Worm (Caenorhabditis elegans) whole organism, L1 larva: ENCODE measurements around the gene ZK1055.6.

Experiments used
- C04F5.9 ChIP-seq: sonication (generic microtip); optimal IDR thresholded peaks from 2 replicates; lab custom pipeline; 2016; ENCODE audit warnings: missing genetic modification characterization, missing compliant biosample characterization
- C16A3.4 ChIP-seq: fragments of 150-350 bp; optimal IDR thresholded peaks from 2 replicates; lab custom pipeline; 2014; ENCODE audit warnings: missing biosample characterization, missing genetic modification characterization
- C34B4.2 ChIP-seq: sonication (generic microtip); optimal IDR thresholded peaks from 2 replicates; lab custom pipeline; 2017; ENCODE audit warnings: mild to moderate bottlenecking, missing genetic modification characterization, missing compliant biosample characterization
- aly-2 ChIP-seq: fragments of 150-350 bp; optimal IDR thresholded peaks from 2 replicates; lab custom pipeline; 2014; ENCODE audit warnings: missing biosample characterization, missing genetic modification characterization
- blmp-1 ChIP-seq: fragments of 150-350 bp; optimal IDR thresholded peaks from 2 replicates; lab custom pipeline; 2014; ENCODE audit warnings: missing biosample characterization, missing genetic modification characterization
- ceh-82 ChIP-seq, 3 experiments: fragments of 150-350 bp in 1 of 3; sonication (generic microtip) in 2 of 3; optimal IDR thresholded peaks; 2 replicates each; lab custom pipeline; 2014 to 2017; ENCODE audit warnings: missing biosample characterization in 3 of 3, missing genetic modification characterization in 3 of 3
- ces-1 ChIP-seq: fragments of 150-350 bp; optimal IDR thresholded peaks from 2 replicates; lab custom pipeline; 2014; ENCODE audit warnings: missing biosample characterization, missing genetic modification reagents, missing genetic modification characterization
- dpl-1 ChIP-seq, 3 experiments: fragments of 150-350 bp in 2 of 3; sonication (generic microtip) in 1 of 3; optimal IDR thresholded peaks; 2 replicates each; lab custom pipeline; 2014 to 2017; ENCODE audit warnings: missing biosample characterization in 3 of 3, missing genetic modification characterization in 3 of 3, missing genetic modification reagents in 3 of 3
- efl-3 ChIP-seq: fragments of 200-800 bp; sonication (Bioruptor generic); optimal IDR thresholded peaks from 2 replicates; lab custom pipeline; 2018; ENCODE audit warnings: mild to moderate bottlenecking, missing genetic modification characterization, missing compliant biosample characterization
- elt-2 ChIP-seq: sonication (generic microtip); optimal IDR thresholded peaks from 2 replicates; lab custom pipeline; 2016; ENCODE audit warnings: missing genetic modification characterization, mild to moderate bottlenecking, inconsistent platforms, missing compliant biosample characterization, missing genetic modification reagents
- elt-3 ChIP-seq, 6 experiments: fragments of 150-350 bp in 1 of 6; sonication (generic microtip); optimal IDR thresholded peaks; 2 replicates each; lab custom pipeline; 2017 to 2018; ENCODE audit warnings: missing biosample characterization in 6 of 6, missing genetic modification characterization in 6 of 6, inconsistent platforms in 1 of 6
- ets-5 ChIP-seq: fragments of 200-800 bp; sonication (Bioruptor generic); IDR thresholded peaks from 2 replicates; pipeline ENCODE4 v1.3.6; 2022; ENCODE audit warnings: missing genetic modification characterization, missing compliant biosample characterization
- fkh-8 ChIP-seq: sonication (generic microtip); optimal IDR thresholded peaks from 2 replicates; lab custom pipeline; 2016; ENCODE audit warnings: mild to moderate bottlenecking, missing genetic modification characterization, missing compliant biosample characterization
- fos-1 ChIP-seq: fragments of 150-350 bp; optimal IDR thresholded peaks from 2 replicates; lab custom pipeline; 2014; ENCODE audit warnings: missing biosample characterization, missing genetic modification characterization
- grh-1 ChIP-seq: fragments of 200-800 bp; sonication (Bioruptor generic); IDR thresholded peaks from 2 replicates; pipeline ENCODE4 v1.3.6; 2022; ENCODE audit warnings: missing genetic modification reagents, missing genetic modification characterization, missing compliant biosample characterization
- hlh-17 ChIP-seq: fragments of 200-800 bp; sonication (Bioruptor generic); optimal IDR thresholded peaks from 2 replicates; lab custom pipeline; 2018; ENCODE audit warnings: missing genetic modification characterization, mild to moderate bottlenecking, missing compliant biosample characterization, moderate library complexity, borderline replicate concordance
- jun-1 ChIP-seq: fragments of 150-350 bp; optimal IDR thresholded peaks from 2 replicates; lab custom pipeline; 2014; ENCODE audit warnings: missing biosample characterization, missing genetic modification reagents, missing genetic modification characterization
- lin-13 ChIP-seq: fragments of 150-350 bp; optimal IDR thresholded peaks from 2 replicates; lab custom pipeline; 2014; ENCODE audit warnings: missing biosample characterization, missing genetic modification reagents, missing genetic modification characterization
- lin-15B ChIP-seq: fragments of 150-350 bp; sonication (generic microtip); optimal IDR thresholded peaks from 3 replicates; lab custom pipeline; 2014; ENCODE audit warnings: missing biosample characterization, missing genetic modification characterization
- lin-35 ChIP-seq, 2 experiments: fragments of 150-350 bp; optimal IDR thresholded peaks; 2 replicates each; lab custom pipeline; 2014; ENCODE audit warnings: missing biosample characterization in 2 of 2, missing genetic modification characterization in 2 of 2, missing genetic modification reagents in 2 of 2
- lin-39 ChIP-seq: fragments of 150-350 bp; optimal IDR thresholded peaks from 2 replicates; lab custom pipeline; 2014; ENCODE audit warnings: missing biosample characterization, missing genetic modification reagents, missing genetic modification characterization
- lir-3 ChIP-seq: sonication (generic microtip); optimal IDR thresholded peaks from 2 replicates; lab custom pipeline; 2016; ENCODE audit warnings: mild to moderate bottlenecking, missing genetic modification characterization, moderate library complexity, missing compliant biosample characterization; ENCODE audit not compliant: poor library complexity
- mdl-1 ChIP-seq, 2 experiments: fragments of 150-350 bp; optimal IDR thresholded peaks; 2 replicates each; lab custom pipeline; 2014 to 2017; ENCODE audit warnings: missing biosample characterization in 2 of 2, missing genetic modification characterization in 2 of 2, inconsistent platforms in 1 of 2
- mep-1 ChIP-seq: fragments of 150-350 bp; optimal IDR thresholded peaks from 2 replicates; lab custom pipeline; 2014; ENCODE audit warnings: missing biosample characterization, missing genetic modification characterization
- nhr-11 ChIP-seq: fragments of 150-350 bp; optimal IDR thresholded peaks from 2 replicates; lab custom pipeline; 2014; ENCODE audit warnings: missing biosample characterization, missing genetic modification characterization
- nhr-12 ChIP-seq: sonication (generic microtip); optimal IDR thresholded peaks from 2 replicates; lab custom pipeline; 2017; ENCODE audit warnings: missing biosample characterization, missing genetic modification characterization
- nhr-19 ChIP-seq: fragments of 200-800 bp; sonication (Bioruptor generic); conservative IDR thresholded peaks from 2 replicates; pipeline ENCODE4 v1.3.6; 2022; ENCODE audit warnings: missing genetic modification characterization, missing compliant biosample characterization
- nhr-28 ChIP-seq: fragments of 150-350 bp; optimal IDR thresholded peaks from 2 replicates; lab custom pipeline; 2014; ENCODE audit warnings: missing biosample characterization, missing genetic modification characterization
- nhr-77 ChIP-seq: fragments of 150-350 bp; optimal IDR thresholded peaks from 2 replicates; lab custom pipeline; 2014; ENCODE audit warnings: missing biosample characterization, missing genetic modification characterization
- nhr-84 ChIP-seq: sonication (generic microtip); optimal IDR thresholded peaks from 2 replicates; lab custom pipeline; 2017; ENCODE audit warnings: missing biosample characterization, missing genetic modification characterization
- nhr-90 ChIP-seq: sonication (generic microtip); optimal IDR thresholded peaks from 2 replicates; lab custom pipeline; 2016; ENCODE audit warnings: mild to moderate bottlenecking, missing genetic modification characterization, missing compliant biosample characterization; ENCODE audit not compliant: poor library complexity
- pax-3 ChIP-seq: fragments of 200-800 bp; sonication (Bioruptor generic); optimal IDR thresholded peaks from 2 replicates; lab custom pipeline; 2018; ENCODE audit warnings: mild to moderate bottlenecking, missing genetic modification characterization, moderate library complexity, missing compliant biosample characterization
- pqm-1 ChIP-seq: sonication (generic microtip); optimal IDR thresholded peaks from 3 replicates; lab custom pipeline; 2017; ENCODE audit warnings: missing biosample characterization, missing genetic modification characterization
- rnt-1 ChIP-seq: sonication (generic microtip); optimal IDR thresholded peaks from 2 replicates; lab custom pipeline; 2016; ENCODE audit warnings: mild to moderate bottlenecking, missing genetic modification characterization, moderate library complexity, missing compliant biosample characterization
- skn-1 ChIP-seq: fragments of 150-350 bp; optimal IDR thresholded peaks from 2 replicates; lab custom pipeline; 2014; ENCODE audit warnings: missing biosample characterization, missing genetic modification characterization
- snu-23 ChIP-seq: sonication (generic microtip); optimal IDR thresholded peaks from 2 replicates; lab custom pipeline; 2016; ENCODE audit warnings: missing genetic modification characterization, missing compliant biosample characterization
- sox-4 ChIP-seq: sonication (generic microtip); optimal IDR thresholded peaks from 2 replicates; lab custom pipeline; 2016; ENCODE audit warnings: missing genetic modification characterization, missing compliant biosample characterization
- sup-37 ChIP-seq: fragments of 200-800 bp; sonication (Bioruptor generic); optimal IDR thresholded peaks from 2 replicates; lab custom pipeline; 2018; ENCODE audit warnings: mild to moderate bottlenecking, missing genetic modification characterization, missing compliant biosample characterization
- swsn-7 ChIP-seq: sonication (generic microtip); optimal IDR thresholded peaks from 2 replicates; lab custom pipeline; 2016; ENCODE audit warnings: missing genetic modification characterization, missing compliant biosample characterization
- tbx-2 ChIP-seq: sonication (generic microtip); optimal IDR thresholded peaks from 2 replicates; lab custom pipeline; 2016; ENCODE audit warnings: missing genetic modification characterization, missing compliant biosample characterization
- tlp-1 ChIP-seq: fragments of 150-350 bp; optimal IDR thresholded peaks from 2 replicates; lab custom pipeline; 2014; ENCODE audit warnings: missing biosample characterization, missing genetic modification characterization
- unc-130 ChIP-seq: fragments of 150-350 bp; optimal IDR thresholded peaks from 2 replicates; lab custom pipeline; 2017; ENCODE audit warnings: missing biosample characterization, missing genetic modification characterization, inconsistent platforms
- xbp-1 ChIP-seq: sonication (generic microtip); optimal IDR thresholded peaks from 2 replicates; lab custom pipeline; 2016; ENCODE audit warnings: missing genetic modification characterization, missing compliant biosample characterization

The ZK1055.6 gene

ce11 chrV:6558103-6558502, 44.3 kb downstream of the ZK1055.6 start, which contains the start of gene spp-20:
spp-20 (minus strand) TSS chrV:6558203.
- TF ChIP-seq nhr-84 (tag; lab: Kevin White, UChicago) (no peak), elt-2 (no peak), fkh-8 (no peak), lin-35 (GFP tag; optimal IDR thresholded peaks at IDR 0.05; lab: Kevin White, UChicago) (no peak), mdl-1 (tag; optimal IDR thresholded peaks at IDR 0.05; lab: Kevin White, UChicago) (no peak), nhr-11 (tag; lab: Kevin White, UChicago) (no peak), jun-1 (no peak), ces-1 (GFP tag; lab: Kevin White, UChicago) (no peak), C04F5.9 (tag; lab: Kevin White, UChicago) (no peak), pqm-1 (tag; lab: Kevin White, UChicago) (no peak), C34B4.2 (tag; lab: Kevin White, UChicago) (no peak), nhr-12 (tag; lab: Kevin White, UChicago) (no peak), ceh-82 (tag; optimal IDR thresholded peaks at IDR 0.05; lab: Kevin White, UChicago) (no peak), unc-130 (tag; lab: Kevin White, UChicago) (no peak), elt-3 (tag; optimal IDR thresholded peaks at IDR 0.05; lab: Kevin White, UChicago) (no peak), C16A3.4 (tag; lab: Kevin White, UChicago) (no peak), blmp-1 (tag; lab: Kevin White, UChicago) (no peak), skn-1 (tag; lab: Kevin White, UChicago) (no peak)
- TF ChIP-seq, all 84 proteins: peak for 0

- TF ChIP-seq hlh-17 (GFP tag; lab: Kevin White, UChicago) (no peak), pax-3 (no peak), nhr-90 (tag; lab: Kevin White, UChicago) (no peak), grh-1 (GFP tag; lab: Robert Waterston, UW) (no peak), fkh-8 (no peak), rnt-1 (tag; lab: Kevin White, UChicago) (no peak), lin-13 (GFP tag; lab: Kevin White, UChicago) (no peak), lin-39 (no peak), mep-1 (tag; lab: Kevin White, UChicago) (no peak), jun-1 (no peak), ceh-82 (tag; optimal IDR thresholded peaks at IDR 0.05; lab: Kevin White, UChicago) (no peak), efl-3 (GFP tag; lab: Kevin White, UChicago) (no peak), blmp-1 (tag; lab: Kevin White, UChicago) (no peak), aly-2 (tag; lab: Kevin White, UChicago) (no peak), skn-1 (tag; lab: Kevin White, UChicago) (no peak), lir-3 (tag; lab: Kevin White, UChicago) (no peak), mdl-1 (tag; optimal IDR thresholded peaks at IDR 0.05; lab: Kevin White, UChicago) (no peak), lin-35 (GFP tag; optimal IDR thresholded peaks at IDR 0.05; lab: Kevin White, UChicago) (no peak)
These were observed 45.4 kb downstream of the ZK1055.6 start, which contains the start of gene spp-27 for ce11 chrV:6557035-6557434. spp-27 (minus strand) TSS chrV:6557135.

ce11 chrV:6554308-6554707, 48.1 kb downstream of the ZK1055.6 start, which contains the start of gene K04A8.19:
K04A8.19 (minus strand) TSS chrV:6554408.
- no peak for TF ChIP-seq efl-3 (GFP tag; lab: Kevin White, UChicago)
- TF ChIP-seq lir-3 (tag; lab: Kevin White, UChicago), result no peak
- no peak for TF ChIP-seq tbx-2 (tag; lab: Kevin White, UChicago)
- TF ChIP-seq, all 84 proteins: peak for 0

ce11 chrV:6551707-6552390, 50.6 kb downstream of the ZK1055.6 start, which contains the start of gene twk-10:
twk-10 (plus strand) TSS chrV:6552340.
- peak; percentile 28 for TF ChIP-seq nhr-77 (tag; lab: Kevin White, UChicago)
- TF ChIP-seq mep-1 (tag; lab: Kevin White, UChicago), result peak; percentile 52
- no peak for TF ChIP-seq lin-15B (tag; lab: Kevin White, UChicago)
- no peak for TF ChIP-seq lin-39
- TF ChIP-seq rnt-1 (tag; lab: Kevin White, UChicago), result peak; percentile 45
- no peak for TF ChIP-seq grh-1 (GFP tag; lab: Robert Waterston, UW)
- TF ChIP-seq dpl-1 (GFP tag; optimal IDR thresholded peaks at IDR 0.05; lab: Kevin White, UChicago), result peak in 1 of 3 experiments; percentile 35
- TF ChIP-seq mdl-1 (tag; optimal IDR thresholded peaks at IDR 0.05; lab: Kevin White, UChicago), result peak in 1 of 2 experiments; percentile 42
- no peak for TF ChIP-seq nhr-28 (tag; lab: Kevin White, UChicago)
- TF ChIP-seq sox-4, result no peak
- TF ChIP-seq nhr-19 (GFP tag; lab: Robert Waterston, UW), result peak; percentile 44
- TF ChIP-seq fos-1, result no peak
- peak; percentile 15 for TF ChIP-seq xbp-1 (tag; lab: Kevin White, UChicago)
- no peak for TF ChIP-seq tlp-1 (tag; lab: Kevin White, UChicago)
- no peak for TF ChIP-seq ets-5 (GFP tag; lab: Robert Waterston, UW)
- peak; percentile 42 for TF ChIP-seq snu-23 (GFP tag; lab: Kevin White, UChicago)
- no peak for TF ChIP-seq sup-37 (GFP tag; lab: Kevin White, UChicago)
- TF ChIP-seq efl-3 (GFP tag; lab: Kevin White, UChicago), result no peak
- peak; percentile 42 for TF ChIP-seq nhr-90 (tag; lab: Kevin White, UChicago)
- TF ChIP-seq swsn-7 (tag; lab: Kevin White, UChicago), result peak; percentile 24
- peak in 1 of 6 experiments; percentile 10 for TF ChIP-seq elt-3 (tag; optimal IDR thresholded peaks at IDR 0.05; lab: Kevin White, UChicago)
